Fruit fly (Drosophila melanogaster): ENCODE measurements around the gene Alg7.

DNA sequence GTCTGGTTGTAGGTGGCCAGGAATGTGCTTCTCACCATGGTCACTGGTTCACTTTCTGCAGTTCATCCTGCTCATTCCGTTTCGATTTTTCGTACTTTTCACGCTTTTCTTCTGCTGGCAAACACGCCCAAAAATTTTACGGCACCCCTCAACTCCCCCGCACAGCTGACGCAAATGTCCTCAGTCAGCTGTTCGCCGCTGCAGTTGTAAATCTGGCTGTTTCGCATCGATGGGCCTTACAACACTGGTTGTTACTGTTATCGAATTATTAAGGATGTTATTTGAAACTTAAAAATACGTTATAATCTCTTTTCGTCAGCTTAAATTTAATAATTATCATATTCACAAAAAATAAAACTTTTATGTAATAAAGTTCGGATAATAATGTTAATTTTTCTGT, 3.4 kb downstream of the Alg7 start, which contains the start of gene Mgat3:
- TF ChIP-seq Myc (optimal IDR thresholded peaks at IDR 0.05) (no peak), h (optimal IDR thresholded peaks at IDR 0.05) (no peak), Sin3A (optimal IDR thresholded peaks at IDR 0.05) (no peak), psq (optimal IDR thresholded peaks at IDR 0.05) (no peak)
